Worm (Caenorhabditis elegans): ENCODE results near the gene sftb-6.

sftb-6 gene

DNA sequence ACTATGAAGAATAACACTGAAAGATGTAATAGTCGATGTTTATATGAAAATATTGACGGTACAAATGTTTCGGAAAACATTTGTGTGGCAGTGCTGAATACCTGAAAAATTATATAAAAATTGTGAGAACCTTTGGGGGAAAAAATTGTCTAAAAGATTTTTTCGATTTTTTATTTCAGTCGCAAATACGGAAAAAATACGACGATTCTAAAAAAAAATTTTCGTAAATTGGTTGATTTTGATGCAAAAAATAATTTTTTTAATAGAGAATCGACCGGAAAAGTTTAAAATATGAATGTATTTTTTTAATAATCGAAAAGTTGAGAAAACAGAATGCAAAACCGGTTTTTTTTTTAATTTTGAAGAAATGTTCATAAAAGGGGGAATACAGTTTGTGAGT lies 3.0 kb upstream of the sftb-6 start, which contains the start of gene C50D2.7:
Gene C50D2.7 (minus strand): TSS at position 101 of the 400 bp plus-strand sequence.
- no peak for TF ChIP-seq F55B11.4 (tag; optimal IDR thresholded peaks at IDR 0.05; ENCODE audit: borderline replicate concordance, insufficient read depth)
- TF ChIP-seq lin-26 (GFP tag; IDR thresholded peaks at IDR 0.05), result no peak
- no peak for TF ChIP-seq Y53F4B.3 (GFP tag; IDR thresholded peaks at IDR 0.05)
- no peak for TF ChIP-seq unc-62 (GFP tag; optimal IDR thresholded peaks at IDR 0.05)
- no peak for TF ChIP-seq dpl-1 (GFP tag; optimal IDR thresholded peaks at IDR 0.05)
- TF ChIP-seq K11D2.4 (GFP tag; IDR thresholded peaks at IDR 0.05), result no peak
- no peak for TF ChIP-seq nhr-179 (tag; optimal IDR thresholded peaks at IDR 0.05)
- TF ChIP-seq pbrm-1 (GFP tag; IDR thresholded peaks at IDR 0.05), result no peak
- no peak for TF ChIP-seq attf-6 (GFP tag; IDR thresholded peaks at IDR 0.05)
- TF ChIP-seq F57A8.1 (GFP tag; optimal IDR thresholded peaks at IDR 0.05), result no peak

DNA sequence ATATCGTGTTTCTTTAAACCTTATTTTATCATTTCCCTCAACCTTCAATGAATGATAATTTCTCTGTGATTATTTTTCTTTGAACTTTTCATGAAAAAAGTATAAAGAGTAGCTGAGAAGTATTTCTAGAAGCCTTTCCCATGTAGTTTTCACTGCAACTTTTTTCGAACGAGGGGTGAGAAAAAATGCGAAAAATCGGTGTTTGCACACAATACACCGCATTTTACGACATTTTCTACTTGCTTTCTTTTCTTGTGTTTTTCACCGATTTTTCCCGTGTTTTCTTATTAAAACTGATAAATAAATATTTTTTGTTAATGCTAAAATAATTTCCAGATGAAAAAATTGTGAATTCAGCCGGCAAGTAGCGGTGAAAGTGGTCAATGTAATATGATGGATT lies 690 bp downstream of the sftb-6 start, which contains the start of gene C50D2.10:
Gene C50D2.10 (plus strand): TSS at position 245 of the 400 bp plus-strand sequence.
- TF ChIP-seq attf-3 (GFP tag; conservative IDR thresholded peaks at IDR 0.05) (peak; percentile 70), mcd-1 (GFP tag; IDR thresholded peaks at IDR 0.05) (peak; percentile 25; the same call in 1 of the 2 replicates)

DNA sequence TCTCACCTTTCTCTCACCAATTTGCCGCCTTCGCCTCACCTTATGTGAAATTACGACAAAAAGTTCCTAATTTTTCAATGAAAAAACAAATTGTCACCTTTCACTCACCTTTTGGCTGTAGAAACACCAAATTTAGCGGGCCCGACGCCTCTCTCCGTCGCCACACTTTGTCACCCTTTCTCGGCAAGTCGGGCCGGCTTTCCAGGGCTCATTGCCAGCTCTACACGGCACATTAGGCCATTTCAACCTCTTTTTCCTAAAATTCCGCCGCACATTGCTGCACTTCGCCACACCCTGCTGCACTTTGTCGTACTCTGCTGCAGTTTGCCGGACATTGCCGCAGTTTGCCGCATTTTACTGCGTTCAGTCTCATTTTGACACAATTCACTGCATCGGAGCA lies 3.0 kb downstream of the sftb-6 start:
- TF ChIP-seq B0035.1 (tag; optimal IDR thresholded peaks at IDR 0.05) (no peak), B0336.3 (GFP tag; IDR thresholded peaks at IDR 0.05) (0 out of 2 replicates have a peak, but pooled peaks have one; percentile 42), hlh-26 (GFP tag; conservative IDR thresholded peaks at IDR 0.05) (no peak), zim-3 (tag; optimal IDR thresholded peaks at IDR 0.05) (no peak), zfh-2 (GFP tag; conservative IDR thresholded peaks at IDR 0.05) (peak; percentile 71), Y79H2A.3 (GFP tag; conservative IDR thresholded peaks at IDR 0.05) (no peak), ceh-79 (tag; optimal IDR thresholded peaks at IDR 0.05) (no peak), nhr-27 (tag; optimal IDR thresholded peaks at IDR 0.05) (no peak), unc-130 (GFP tag; optimal IDR thresholded peaks at IDR 0.05) (no peak), akir-1 (GFP tag; optimal IDR thresholded peaks at IDR 0.05) (no peak), Y53G8AR.9 (GFP tag; conservative IDR thresholded peaks at IDR 0.05) (no peak), rcor-1 (GFP tag; IDR thresholded peaks at IDR 0.05) (no peak), hrde-1 (tag; optimal IDR thresholded peaks at IDR 0.05; ENCODE audit: borderline replicate concordance) (peak; percentile 30), unc-62 (GFP tag; optimal IDR thresholded peaks at IDR 0.05) (no peak), gei-17 (GFP tag; optimal IDR thresholded peaks at IDR 0.05) (no peak), F55B11.4 (tag; optimal IDR thresholded peaks at IDR 0.05; ENCODE audit: borderline replicate concordance, insufficient read depth) (no peak), rpc-1 (optimal IDR thresholded peaks at IDR 0.05) (no peak), rpc-1 (tag; optimal IDR thresholded peaks at IDR 0.05) (no peak), lin-26 (GFP tag; IDR thresholded peaks at IDR 0.05) (no peak), dpff-1 (tag; optimal IDR thresholded peaks at IDR 0.05) (no peak), F37B4.10 (GFP tag; IDR thresholded peaks at IDR 0.05) (no peak), mel-28 (tag; optimal IDR thresholded peaks at IDR 0.05; ENCODE audit: borderline replicate concordance) (no peak), athp-1 (tag; optimal IDR thresholded peaks at IDR 0.05) (no peak), pbrm-1 (GFP tag; IDR thresholded peaks at IDR 0.05) (no peak), rec-8 (tag; optimal IDR thresholded peaks at IDR 0.05) (no peak), ceh-27 (GFP tag; optimal IDR thresholded peaks at IDR 0.05) (no peak), F33H1.4 (GFP tag; IDR thresholded peaks at IDR 0.05) (no peak), attf-5 (GFP tag; optimal IDR thresholded peaks at IDR 0.05) (no peak), sea-2 (GFP tag; IDR thresholded peaks at IDR 0.05) (no peak), cebp-2 (GFP tag; IDR thresholded peaks at IDR 0.05) (no peak), ceh-91 (GFP tag; IDR thresholded peaks at IDR 0.05) (0 out of 2 replicates have a peak, but pooled peaks have one; percentile 29), somi-1 (GFP tag; optimal IDR thresholded peaks at IDR 0.05) (no peak), dox-1 (GFP tag; IDR thresholded peaks at IDR 0.05) (no peak), D2030.7 (GFP tag; IDR thresholded peaks at IDR 0.05) (no peak; the same call in 1 of the 2 replicates), nfyb-1 (GFP tag; IDR thresholded peaks at IDR 0.05) (no peak), hmg-1.2 (GFP tag; IDR thresholded peaks at IDR 0.05) (no peak), tbp1 (GFP tag; optimal IDR thresholded peaks at IDR 0.05) (no peak), F39B2.1 (GFP tag; IDR thresholded peaks at IDR 0.05) (no peak)

Measured in whole organism, young adult.